Fruit fly (Drosophila melanogaster): Measurements from ENCODE around the gene CG17328.

The CG17328 gene

dm6 chr2L:16285692-16286359 is 13.9 kb upstream of the CG17328 start (continued):
- TF ChIP-seq Hr38 (GFP tag; optimal IDR thresholded peaks at IDR 0.05) (no peak), Smox (GFP tag; optimal IDR thresholded peaks at IDR 0.05) (peak; percentile 91), CG6163 (GFP tag; IDR thresholded peaks at IDR 0.05) (no peak), cyc (GFP tag; optimal IDR thresholded peaks at IDR 0.05) (peak; percentile 92), Sox14 (GFP tag; optimal IDR thresholded peaks at IDR 0.05) (peak; percentile 91), salr (GFP tag; optimal IDR thresholded peaks at IDR 0.05) (peak; percentile 38 to 79), eg (GFP tag; IDR thresholded peaks at IDR 0.05) (no peak), fkh (GFP tag; optimal IDR thresholded peaks at IDR 0.05) (peak; percentile 22), Lpt (GFP tag; optimal IDR thresholded peaks at IDR 0.05) (peak; percentile 74), CG6808 (GFP tag; optimal IDR thresholded peaks at IDR 0.05) (peak; percentile 69), Gug (GFP tag; IDR thresholded peaks at IDR 0.05) (no peak), CG8632 (GFP tag; optimal IDR thresholded peaks at IDR 0.05) (peak; percentile 85), CG4318 (GFP tag; optimal IDR thresholded peaks at IDR 0.05) (peak; percentile 63), dac (GFP tag; optimal IDR thresholded peaks at IDR 0.05) (peak; percentile 71), CG6276 (GFP tag; optimal IDR thresholded peaks at IDR 0.05) (peak; percentile 70), CG31627 (GFP tag; optimal IDR thresholded peaks at IDR 0.05) (peak; percentile 94), vri (GFP tag; optimal IDR thresholded peaks at IDR 0.05) (peak; percentile 85), acj6 (GFP tag; optimal IDR thresholded peaks at IDR 0.05) (peak; percentile 88), Hr4 (GFP tag; optimal IDR thresholded peaks at IDR 0.05) (peak; percentile 87), Met (GFP tag; optimal IDR thresholded peaks at IDR 0.05) (peak; percentile 92), net (GFP tag; optimal IDR thresholded peaks at IDR 0.05) (peak; percentile 86), CG6854 (GFP tag; optimal IDR thresholded peaks at IDR 0.05) (peak; percentile 55), Blimp-1 (GFP tag; optimal IDR thresholded peaks at IDR 0.05) (peak; percentile 71), CG34406 (GFP tag; optimal IDR thresholded peaks at IDR 0.05) (peak; percentile 86), Ets21C (GFP tag; optimal IDR thresholded peaks at IDR 0.05) (peak; percentile 87), fd59A (GFP tag; optimal IDR thresholded peaks at IDR 0.05) (peak; percentile 72), lz (GFP tag; optimal IDR thresholded peaks at IDR 0.05) (peak; percentile 90), Hr39 (GFP tag; optimal IDR thresholded peaks at IDR 0.05) (peak; percentile 94), CG6792 (GFP tag; optimal IDR thresholded peaks at IDR 0.05) (peak; percentile 85), CG11294 (GFP tag; IDR thresholded peaks at IDR 0.05) (no peak), svp (GFP tag) (peak; percentile 95), Eip93F (GFP tag; optimal IDR thresholded peaks at IDR 0.05) (peak; percentile 82), CG7368 (GFP tag; optimal IDR thresholded peaks at IDR 0.05) (peak; percentile 93), Sox102F (GFP tag; optimal IDR thresholded peaks at IDR 0.05) (peak; percentile 93), ss (GFP tag; optimal IDR thresholded peaks at IDR 0.05) (peak in 1 of 2 experiments; percentile 70), pdm3 (GFP tag; optimal IDR thresholded peaks at IDR 0.05) (peak; percentile 93), Ets96B (tag; optimal IDR thresholded peaks at IDR 0.05) (peak; percentile 86)

dm6 chr2L:16286360-16287005 is 13.3 kb upstream of the CG17328 start:
- TF ChIP-seq CG31627 (GFP tag; optimal IDR thresholded peaks at IDR 0.05), result peak; percentile 60
- TF ChIP-seq CG6276 (GFP tag; optimal IDR thresholded peaks at IDR 0.05), result peak; percentile 83
- TF ChIP-seq CG4318 (GFP tag; optimal IDR thresholded peaks at IDR 0.05), result peak; percentile 74
- peak; percentile 60 for TF ChIP-seq CG6854 (GFP tag; optimal IDR thresholded peaks at IDR 0.05)
- peak; percentile 77 for TF ChIP-seq CG3919 (GFP tag; optimal IDR thresholded peaks at IDR 0.05)
- peak; percentile 68 for TF ChIP-seq Met (GFP tag; optimal IDR thresholded peaks at IDR 0.05)
- TF ChIP-seq CG9139 (GFP tag; optimal IDR thresholded peaks at IDR 0.05), result peak; percentile 63
- peak; percentile 40 for TF ChIP-seq fd59A (GFP tag; optimal IDR thresholded peaks at IDR 0.05)
- TF ChIP-seq vri (GFP tag; optimal IDR thresholded peaks at IDR 0.05), result peak; percentile 48
- TF ChIP-seq CG1621 (tag; optimal IDR thresholded peaks at IDR 0.05), result peak; percentile 52
- peak; percentile 57 for TF ChIP-seq fkh (GFP tag; optimal IDR thresholded peaks at IDR 0.05)
- peak; percentile 58 for TF ChIP-seq CG6808 (GFP tag; optimal IDR thresholded peaks at IDR 0.05)
- TF ChIP-seq Ets21C (GFP tag; optimal IDR thresholded peaks at IDR 0.05), result peak; percentile 46
- peak; percentile 75 for TF ChIP-seq Ets96B (tag; optimal IDR thresholded peaks at IDR 0.05)
- TF ChIP-seq CG8319 (GFP tag; optimal IDR thresholded peaks at IDR 0.05), result peak; percentile 51
- TF ChIP-seq CG6792 (GFP tag; optimal IDR thresholded peaks at IDR 0.05), result peak; percentile 61
- peak; percentile 67 for TF ChIP-seq CG11762 (GFP tag; optimal IDR thresholded peaks at IDR 0.05; ENCODE audit: insufficient read depth)
- TF ChIP-seq CG11902 (GFP tag; optimal IDR thresholded peaks at IDR 0.05), result peak; percentile 27
- TF ChIP-seq eg (GFP tag; IDR thresholded peaks at IDR 0.05), result no peak
- TF ChIP-seq Eip93F (GFP tag; optimal IDR thresholded peaks at IDR 0.05), result no peak
- peak; percentile 53 for TF ChIP-seq Smox (GFP tag; optimal IDR thresholded peaks at IDR 0.05)
- peak; percentile 72 for TF ChIP-seq CG8632 (GFP tag; optimal IDR thresholded peaks at IDR 0.05)
- no peak for TF ChIP-seq Blimp-1 (GFP tag; optimal IDR thresholded peaks at IDR 0.05)
- TF ChIP-seq achi (GFP tag; optimal IDR thresholded peaks at IDR 0.05), result peak; percentile 84
- peak; percentile 79 for TF ChIP-seq pdm3 (GFP tag; optimal IDR thresholded peaks at IDR 0.05)
- peak; percentile 45 for TF ChIP-seq cyc (GFP tag; optimal IDR thresholded peaks at IDR 0.05)
- TF ChIP-seq Eip78C (GFP tag), result peak; percentile 92
- peak; percentile 81 for TF ChIP-seq CG10631 (GFP tag; optimal IDR thresholded peaks at IDR 0.05)
- TF ChIP-seq Sox102F (GFP tag; optimal IDR thresholded peaks at IDR 0.05), result peak; percentile 65
